Worm (Caenorhabditis elegans): ENCODE data around the gene grd-2.

The grd-2 gene

DNA sequence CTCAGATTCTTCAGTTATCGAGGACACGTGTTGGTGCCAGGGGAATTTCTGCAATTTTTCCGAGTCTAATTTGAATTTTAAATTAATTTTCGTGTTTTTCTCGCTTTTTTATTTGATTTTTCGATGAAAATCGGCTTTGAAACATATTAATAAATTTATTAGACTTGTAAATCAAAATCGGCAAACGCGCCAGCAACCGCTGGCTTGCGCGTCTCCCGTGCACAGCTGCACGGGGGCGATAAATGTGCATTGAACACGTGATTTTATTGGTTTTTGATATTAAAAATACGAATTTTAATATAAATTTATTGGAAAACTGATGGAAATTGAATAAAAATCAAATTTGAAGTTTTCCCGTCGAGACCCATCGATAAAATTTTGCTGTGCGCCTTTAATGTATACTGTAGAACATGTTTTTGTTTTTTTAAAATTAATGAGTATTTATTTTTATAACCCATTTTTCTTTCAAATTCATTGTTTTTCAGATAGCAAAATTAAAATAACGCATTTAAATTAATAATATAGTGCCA is 29.0 kb upstream of the grd-2 start, which contains the start of gene F26F2.7 (continued):
- peak; percentile 25 for TF ChIP-seq pqm-1 (tag; optimal IDR thresholded peaks at IDR 0.05)
- peak; percentile 72 for TF ChIP-seq nhr-77 (tag; optimal IDR thresholded peaks at IDR 0.05)
- TF ChIP-seq lim-7 (GFP tag; IDR thresholded peaks at IDR 0.05) = no peak
- peak; percentile 18 to 94 for TF ChIP-seq lsy-2 (tag; optimal IDR thresholded peaks at IDR 0.05)
- TF ChIP-seq daf-16 (GFP tag; optimal IDR thresholded peaks at IDR 0.05) = peak; percentile 17 to 37
- no peak for TF ChIP-seq daf-16 (tag; optimal IDR thresholded peaks at IDR 0.05)
- peak; percentile 74 for TF ChIP-seq spr-3 (GFP tag; optimal IDR thresholded peaks at IDR 0.05)
- no peak for TF ChIP-seq D1046.2 (GFP tag; IDR thresholded peaks at IDR 0.05)
- no peak for TF ChIP-seq T20F7.1 (GFP tag; optimal IDR thresholded peaks at IDR 0.05)
- TF ChIP-seq dmd-8 (GFP tag; IDR thresholded peaks at IDR 0.05) = no peak
- no peak for TF ChIP-seq ceh-28 (tag; optimal IDR thresholded peaks at IDR 0.05)
- no peak for TF ChIP-seq lin-29 (GFP tag; IDR thresholded peaks at IDR 0.05)
- no peak for TF ChIP-seq Y105C5A.15 (GFP tag; IDR thresholded peaks at IDR 0.05)
- TF ChIP-seq zip-2 (tag; optimal IDR thresholded peaks at IDR 0.05) = no peak
- TF ChIP-seq ceh-20 (GFP tag; IDR thresholded peaks at IDR 0.05) = peak; percentile 94
- peak; percentile 68 for TF ChIP-seq F10B5.3 (tag; optimal IDR thresholded peaks at IDR 0.05)
- 0 out of 2 replicates have a peak, but pooled peaks have one; percentile 31 for TF ChIP-seq ctbp-1 (GFP tag; IDR thresholded peaks at IDR 0.05)
- TF ChIP-seq F44E2.7 (GFP tag; IDR thresholded peaks at IDR 0.05) = 0 out of 2 replicates have a peak, but pooled peaks have one; percentile 47
- peak; percentile 19 to 81 for TF ChIP-seq mdl-1 (tag; optimal IDR thresholded peaks at IDR 0.05)
- TF ChIP-seq rbr-2 (tag; optimal IDR thresholded peaks at IDR 0.05) = peak; percentile 84
- peak; percentile 88 for TF ChIP-seq mes-2 (tag; optimal IDR thresholded peaks at IDR 0.05; ENCODE audit: poor library complexity, severe bottlenecking)
- TF ChIP-seq F49E8.2 (tag; optimal IDR thresholded peaks at IDR 0.05; ENCODE audit: borderline replicate concordance) = peak; percentile 94
- peak; percentile 66 for TF ChIP-seq unc-130 (GFP tag; optimal IDR thresholded peaks at IDR 0.05)
- TF ChIP-seq lin-13 (GFP tag; optimal IDR thresholded peaks at IDR 0.05) = peak; percentile 68
- no peak for TF ChIP-seq zip-11 (GFP tag; IDR thresholded peaks at IDR 0.05)
- TF ChIP-seq zfp-2 (tag; optimal IDR thresholded peaks at IDR 0.05) = no peak
- TF ChIP-seq nhr-10 (tag; optimal IDR thresholded peaks at IDR 0.05) = no peak
- TF ChIP-seq lin-1 (GFP tag; IDR thresholded peaks at IDR 0.05) = peak; percentile 65; the same call in 1 of the 2 replicates
- no peak for TF ChIP-seq gei-8 (GFP tag; optimal IDR thresholded peaks at IDR 0.05)
- TF ChIP-seq nhr-11 (tag; optimal IDR thresholded peaks at IDR 0.05) = peak; percentile 30
- TF ChIP-seq daf-12 (tag; optimal IDR thresholded peaks at IDR 0.05) = no peak
- peak; percentile 56 for TF ChIP-seq nhr-48 (tag; optimal IDR thresholded peaks at IDR 0.05)
- peak; percentile 39; the same call in 1 of the 2 replicates for TF ChIP-seq madf-9 (GFP tag; conservative IDR thresholded peaks at IDR 0.05)
- TF ChIP-seq dve-1 (tag; optimal IDR thresholded peaks at IDR 0.05; ENCODE audit: insufficient read depth) = peak; percentile 97
- TF ChIP-seq snpc-4 (tag; optimal IDR thresholded peaks at IDR 0.05) = no peak
- no peak for TF ChIP-seq egl-27 (tag; optimal IDR thresholded peaks at IDR 0.05)
- no peak for TF ChIP-seq nhr-25 (tag; optimal IDR thresholded peaks at IDR 0.05; ENCODE audit: borderline replicate concordance, insufficient read depth)
- TF ChIP-seq hlh-11 (tag; optimal IDR thresholded peaks at IDR 0.05) = peak; percentile 95
- peak; percentile 63 for TF ChIP-seq F37D6.2 (tag; optimal IDR thresholded peaks at IDR 0.05)

DNA sequence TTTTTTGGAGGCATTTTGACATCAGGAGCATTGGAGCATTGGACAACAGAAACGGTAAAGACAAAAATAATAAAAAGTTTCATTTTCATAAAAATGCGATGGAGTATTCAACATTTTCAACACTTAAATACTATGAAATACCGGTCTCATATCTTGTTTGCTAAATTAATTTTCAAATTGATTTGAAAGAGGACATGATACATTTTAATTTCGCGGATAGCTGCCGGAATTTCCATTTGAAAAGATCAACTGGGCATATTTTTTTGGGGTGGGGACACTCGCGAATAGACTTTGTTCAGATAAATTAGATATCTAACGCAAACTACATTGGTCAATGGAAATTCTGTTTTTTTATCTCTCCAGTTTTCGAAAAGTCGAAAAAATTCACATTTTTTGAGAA is 14.8 kb upstream of the grd-2 start, which contains the start of gene F26F2.10:
Gene F26F2.10, minus strand, starts transcription at position 101 of the 400 bp plus-strand sequence.
- TF ChIP-seq lin-38 (GFP tag; IDR thresholded peaks at IDR 0.05) (no peak), nhr-111 (GFP tag; optimal IDR thresholded peaks at IDR 0.05) (no peak), ceh-28 (tag; optimal IDR thresholded peaks at IDR 0.05) (no peak), jun-1 (tag; optimal IDR thresholded peaks at IDR 0.05) (no peak), hlh-11 (tag; optimal IDR thresholded peaks at IDR 0.05) (no peak), hif-1 (tag; optimal IDR thresholded peaks at IDR 0.05) (no peak), nhr-10 (tag; optimal IDR thresholded peaks at IDR 0.05) (no peak), nhr-237 (tag; optimal IDR thresholded peaks at IDR 0.05) (no peak), nhr-25 (tag; optimal IDR thresholded peaks at IDR 0.05; ENCODE audit: borderline replicate concordance, insufficient read depth) (no peak), madf-5 (GFP tag; IDR thresholded peaks at IDR 0.05) (no peak), spr-3 (GFP tag; optimal IDR thresholded peaks at IDR 0.05) (no peak), unc-39 (tag; optimal IDR thresholded peaks at IDR 0.05) (no peak), F44E2.7 (GFP tag; IDR thresholded peaks at IDR 0.05) (no peak)

All from whole organism, L4 larva.